Worm (Caenorhabditis elegans): Measurements from ENCODE around the gene cnc-7.

The cnc-7 gene

DNA sequence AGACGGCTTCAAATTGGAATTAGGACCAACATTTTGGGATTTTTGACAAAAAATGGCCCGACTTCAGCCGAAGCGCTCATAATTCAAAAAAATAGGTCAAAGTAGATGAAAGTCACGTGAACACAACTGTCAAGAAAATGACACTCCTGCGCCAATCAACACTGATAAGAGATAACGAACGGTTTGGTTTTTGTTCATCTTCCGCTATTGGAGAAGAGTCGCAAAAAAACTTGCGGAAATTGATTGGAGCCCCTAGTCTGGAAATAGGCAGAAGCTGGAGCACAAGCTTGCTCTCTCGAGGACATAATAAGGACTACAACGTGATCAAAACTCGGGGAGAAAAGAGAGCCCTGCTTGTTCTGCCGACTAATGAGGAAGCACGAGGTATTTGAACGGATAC lies 18.4 kb downstream of the cnc-7 start (continued):
- TF ChIP-seq nhr-179 (tag; optimal IDR thresholded peaks at IDR 0.05) (no peak), let-607 (tag; optimal IDR thresholded peaks at IDR 0.05) (peak in 1 of 2 experiments; percentile 11), mcd-1 (GFP tag; IDR thresholded peaks at IDR 0.05) (0 out of 2 replicates have a peak, but pooled peaks have one; percentile 13), chd-7 (tag; optimal IDR thresholded peaks at IDR 0.05) (peak; percentile 48), fkh-3 (tag; optimal IDR thresholded peaks at IDR 0.05) (no peak), K11D2.4 (GFP tag; IDR thresholded peaks at IDR 0.05) (no peak), F49E8.2 (tag; optimal IDR thresholded peaks at IDR 0.05; ENCODE audit: insufficient read depth) (no peak), ama-1 (optimal IDR thresholded peaks at IDR 0.05) (peak; percentile 56), ama-1 (GFP tag; optimal IDR thresholded peaks at IDR 0.05) (no peak), madf-10 (tag; optimal IDR thresholded peaks at IDR 0.05) (peak; percentile 26), lag-1 (GFP tag; IDR thresholded peaks at IDR 0.05) (no peak), cebp-2 (GFP tag; IDR thresholded peaks at IDR 0.05) (no peak), F52B5.7 (tag; optimal IDR thresholded peaks at IDR 0.05) (no peak), ekl-4 (GFP tag; IDR thresholded peaks at IDR 0.05) (no peak), hrde-1 (tag; optimal IDR thresholded peaks at IDR 0.05; ENCODE audit: borderline replicate concordance) (no peak), snpc-1.3 (tag; optimal IDR thresholded peaks at IDR 0.05; ENCODE audit: insufficient read depth) (no peak), die-1 (tag; optimal IDR thresholded peaks at IDR 0.05) (no peak), nfya-2 (GFP tag; IDR thresholded peaks at IDR 0.05) (no peak), ztf-25 (GFP tag; IDR thresholded peaks at IDR 0.05) (no peak), F57A8.1 (GFP tag; optimal IDR thresholded peaks at IDR 0.05) (no peak), T26A5.8 (tag; optimal IDR thresholded peaks at IDR 0.05) (no peak), K12H6.12 (tag; optimal IDR thresholded peaks at IDR 0.05) (no peak), attf-6 (GFP tag; IDR thresholded peaks at IDR 0.05) (no peak), ceh-100 (GFP tag; IDR thresholded peaks at IDR 0.05) (no peak), B0019.2 (GFP tag; conservative IDR thresholded peaks at IDR 0.05) (no peak), ets-4 (GFP tag; optimal IDR thresholded peaks at IDR 0.05) (no peak), atf-7 (tag; optimal IDR thresholded peaks at IDR 0.05) (peak; percentile 62), F23B12.7 (tag; optimal IDR thresholded peaks at IDR 0.05; ENCODE audit: insufficient read depth) (no peak), pbrm-1 (GFP tag; IDR thresholded peaks at IDR 0.05) (no peak), ztf-18 (tag; optimal IDR thresholded peaks at IDR 0.05) (no peak), mel-28 (tag; optimal IDR thresholded peaks at IDR 0.05; ENCODE audit: borderline replicate concordance) (no peak), nfya-1 (tag; optimal IDR thresholded peaks at IDR 0.05; ENCODE audit: borderline replicate concordance, insufficient read depth) (no peak), nhr-27 (tag; optimal IDR thresholded peaks at IDR 0.05) (no peak), lin-40 (tag; optimal IDR thresholded peaks at IDR 0.05) (peak; percentile 1), dox-1 (GFP tag; IDR thresholded peaks at IDR 0.05) (no peak), F10E7.11 (tag; optimal IDR thresholded peaks at IDR 0.05) (no peak), ztf-22 (GFP tag; optimal IDR thresholded peaks at IDR 0.05) (peak; percentile 36), lin-26 (GFP tag; IDR thresholded peaks at IDR 0.05) (no peak), mes-4 (tag; optimal IDR thresholded peaks at IDR 0.05) (no peak), tlf-1 (GFP tag; optimal IDR thresholded peaks at IDR 0.05) (peak; percentile 19), sdz-38 (tag; optimal IDR thresholded peaks at IDR 0.05) (no peak), unc-130 (GFP tag; optimal IDR thresholded peaks at IDR 0.05) (no peak), nhr-90 (tag; optimal IDR thresholded peaks at IDR 0.05) (peak; percentile 16), F57C9.4 (tag; optimal IDR thresholded peaks at IDR 0.05) (no peak), rcor-1 (GFP tag; IDR thresholded peaks at IDR 0.05) (no peak), ceh-91 (GFP tag; IDR thresholded peaks at IDR 0.05) (no peak), attf-3 (GFP tag; conservative IDR thresholded peaks at IDR 0.05) (no peak), akir-1 (GFP tag; optimal IDR thresholded peaks at IDR 0.05) (no peak), F37B4.10 (GFP tag; IDR thresholded peaks at IDR 0.05) (no peak)
